Worm (Caenorhabditis elegans) whole organism, young adult: ENCODE measurements around the gene K07F5.8.

Experiments
- C17E4.6 ChIP-seq: fragments of 200-800 bp; sonication (Bioruptor generic); IDR thresholded peaks from 2 replicates; pipeline ENCODE4 v1.3.6; 2022; ENCODE audit warnings: missing genetic modification reagents, missing genetic modification characterization, missing compliant biosample characterization
- F57A8.1 ChIP-seq: fragments of 200-800 bp; sonication (Bioruptor generic); optimal IDR thresholded peaks from 2 replicates; lab custom pipeline; 2018; ENCODE audit warnings: mild to moderate bottlenecking, missing genetic modification characterization, moderate library complexity, missing compliant biosample characterization
- F57C9.4 ChIP-seq: sonication (generic microtip); optimal IDR thresholded peaks from 2 replicates; lab custom pipeline; 2017; ENCODE audit warnings: mild to moderate bottlenecking, missing genetic modification characterization, missing compliant biosample characterization
- K11D2.4 ChIP-seq: fragments of 200-800 bp; sonication (Bioruptor generic); IDR thresholded peaks from 2 replicates; pipeline ENCODE4 v1.3.6; 2022; ENCODE audit warnings: missing genetic modification reagents, missing genetic modification characterization, missing compliant biosample characterization
- T07F8.4 ChIP-seq: sonication (generic microtip); optimal IDR thresholded peaks from 2 replicates; lab custom pipeline; 2016; ENCODE audit warnings: mild to moderate bottlenecking, missing genetic modification characterization, moderate library complexity, missing compliant biosample characterization
- ZK185.1 ChIP-seq: sonication (generic microtip); optimal IDR thresholded peaks from 2 replicates; lab custom pipeline; 2016; ENCODE audit warnings: mild to moderate bottlenecking, missing genetic modification characterization, missing compliant biosample characterization; ENCODE audit not compliant: poor library complexity, severe bottlenecking
- atf-7 ChIP-seq: sonication (generic microtip); optimal IDR thresholded peaks from 2 replicates; lab custom pipeline; 2017; ENCODE audit warnings: mild to moderate bottlenecking, missing genetic modification characterization, missing compliant biosample characterization
- athp-1 ChIP-seq: sonication (generic microtip); optimal IDR thresholded peaks from 2 replicates; lab custom pipeline; 2017; ENCODE audit warnings: mild to moderate bottlenecking, missing genetic modification characterization, missing compliant biosample characterization
- attf-5 ChIP-seq: fragments of 200-800 bp; sonication (Bioruptor generic); optimal IDR thresholded peaks from 2 replicates; lab custom pipeline; 2018; ENCODE audit warnings: mild to moderate bottlenecking, missing genetic modification characterization, missing compliant biosample characterization
- cebp-1 ChIP-seq, 2 experiments: fragments of 200-800 bp in 1 of 2; sonication (Bioruptor generic) in 1 of 2; sonication (generic microtip) in 1 of 2; IDR thresholded peaks in 1 of 2; optimal IDR thresholded peaks in 1 of 2; 2 replicates each; pipeline versions ENCODE4 v1.3.6 to Lab custom; 2017 to 2022; ENCODE audit warnings: missing compliant biosample characterization in 2 of 2, missing genetic modification characterization in 2 of 2, mild to moderate bottlenecking in 1 of 2, missing genetic modification reagents in 1 of 2, moderate library complexity in 1 of 2
- ceh-100 ChIP-seq: fragments of 200-800 bp; sonication (Bioruptor generic); IDR thresholded peaks from 2 replicates; pipeline ENCODE4 v1.3.6; 2022; ENCODE audit warnings: missing genetic modification reagents, missing genetic modification characterization, missing compliant biosample characterization
- ceh-27 ChIP-seq: fragments of 200-800 bp; sonication (Bioruptor generic); optimal IDR thresholded peaks from 2 replicates; lab custom pipeline; 2018; ENCODE audit warnings: mild to moderate bottlenecking, missing genetic modification characterization, moderate library complexity, missing compliant biosample characterization
- ceh-58 ChIP-seq: fragments of 200-800 bp; sonication (Bioruptor generic); IDR thresholded peaks from 2 replicates; pipeline ENCODE4 v1.3.6; 2022; ENCODE audit warnings: missing genetic modification characterization, missing compliant biosample characterization
- dox-1 ChIP-seq: fragments of 200-800 bp; sonication (Bioruptor generic); IDR thresholded peaks from 2 replicates; pipeline ENCODE4 v1.3.6; 2022; ENCODE audit warnings: missing genetic modification reagents, missing genetic modification characterization, missing compliant biosample characterization
- efl-1 ChIP-seq: fragments of 150-350 bp; optimal IDR thresholded peaks from 2 replicates; lab custom pipeline; 2014; ENCODE audit warnings: missing biosample characterization, missing genetic modification reagents, missing genetic modification characterization
- hmg-1.2 ChIP-seq: fragments of 200-800 bp; sonication (Bioruptor generic); IDR thresholded peaks from 2 replicates; pipeline ENCODE4 v1.3.6; 2022; ENCODE audit warnings: missing genetic modification reagents, missing genetic modification characterization, missing compliant biosample characterization
- let-607 ChIP-seq, 2 experiments: fragments of 200-800 bp in 1 of 2; sonication (Bioruptor generic) in 1 of 2; sonication (generic microtip) in 1 of 2; optimal IDR thresholded peaks; 2 replicates each; lab custom pipeline; 2016 to 2018; ENCODE audit warnings: mild to moderate bottlenecking in 2 of 2, missing compliant biosample characterization in 2 of 2, missing genetic modification characterization in 2 of 2, moderate library complexity in 2 of 2, missing genotype in 1 of 2
- lin-40 ChIP-seq: sonication (generic microtip); optimal IDR thresholded peaks from 2 replicates; lab custom pipeline; 2016; ENCODE audit warnings: missing genetic modification characterization, mild to moderate bottlenecking, missing compliant biosample characterization, missing genotype, missing genetic modification reagents
- madf-10 ChIP-seq: sonication (generic microtip); optimal IDR thresholded peaks from 2 replicates; lab custom pipeline; 2016; ENCODE audit warnings: mild to moderate bottlenecking, missing genetic modification characterization, missing compliant biosample characterization
- mcd-1 ChIP-seq: fragments of 200-800 bp; sonication (Bioruptor generic); IDR thresholded peaks from 2 replicates; pipeline ENCODE4 v1.3.6; 2022; ENCODE audit warnings: missing genetic modification reagents, missing genetic modification characterization, missing compliant biosample characterization
- mel-28 ChIP-seq: sonication (generic microtip); optimal IDR thresholded peaks from 2 replicates; lab custom pipeline; 2016; ENCODE audit warnings: borderline replicate concordance, mild to moderate bottlenecking, missing genetic modification characterization, missing compliant biosample characterization
- nfyb-1 ChIP-seq: fragments of 200-800 bp; sonication (Bioruptor generic); IDR thresholded peaks from 2 replicates; pipeline ENCODE4 v1.3.6; 2022; ENCODE audit warnings: missing genetic modification reagents, missing genetic modification characterization, missing compliant biosample characterization
- nhr-80 ChIP-seq: sonication (generic microtip); optimal IDR thresholded peaks from 2 replicates; lab custom pipeline; 2016; ENCODE audit warnings: missing genetic modification characterization, missing compliant biosample characterization
- pbrm-1 ChIP-seq: fragments of 200-800 bp; sonication (Bioruptor generic); IDR thresholded peaks from 2 replicates; pipeline ENCODE4 v1.3.6; 2022; ENCODE audit warnings: missing genetic modification reagents, missing genetic modification characterization, missing compliant biosample characterization
- pha-4 ChIP-seq: fragments of 150-350 bp; sonication (generic microtip); optimal IDR thresholded peaks from 2 replicates; lab custom pipeline; 2014; ENCODE audit warnings: missing biosample characterization, missing genetic modification reagents, missing genetic modification characterization
- rcor-1 ChIP-seq: fragments of 200-800 bp; sonication (Bioruptor generic); IDR thresholded peaks from 2 replicates; pipeline ENCODE4 v1.3.6; 2022; ENCODE audit warnings: missing genetic modification reagents, missing genetic modification characterization, missing compliant biosample characterization
- rec-8 ChIP-seq, 2 experiments: sonication (generic microtip); optimal IDR thresholded peaks; 2 replicates each; lab custom pipeline; 2016; ENCODE audit warnings: mild to moderate bottlenecking in 2 of 2, missing genetic modification characterization in 2 of 2, missing genetic modification reagents in 2 of 2, missing genotype in 2 of 2, missing biosample characterization in 1 of 2, missing compliant biosample characterization in 1 of 2, moderate library complexity in 1 of 2
- snpc-1.1 ChIP-seq: sonication (generic microtip); optimal IDR thresholded peaks from 2 replicates; lab custom pipeline; 2017; ENCODE audit warnings: missing genetic modification characterization, mild to moderate bottlenecking, missing compliant biosample characterization, antibody characterized with exemption, moderate library complexity, missing genotype, missing genetic modification reagents; ENCODE audit not compliant: insufficient read depth
- snpc-4 ChIP-seq, 5 experiments: fragments of 150-350 bp in 1 of 5; sonication (generic microtip) in 4 of 5; optimal IDR thresholded peaks; 2 replicates each; lab custom pipeline; 2014 to 2018; ENCODE audit warnings: missing genetic modification characterization in 5 of 5, missing biosample characterization in 3 of 5, antibody characterized with exemption in 2 of 5, mild to moderate bottlenecking in 2 of 5, missing compliant biosample characterization in 2 of 5, missing genotype in 2 of 5, moderate library complexity in 2 of 5, missing genetic modification reagents in 1 of 5

K07F5.8 gene

ce11 chrIV:9884257-9884656 is 34.7 kb upstream of the K07F5.8 start, which contains the start of the genes prp-18 and mccc-1 (continued):
- TF ChIP-seq attf-5 (GFP tag; lab: Kevin White, UChicago) = peak; percentile 25
- no peak for TF ChIP-seq pha-4 (tag; lab: Kevin White, UChicago)

ce11 chrIV:9878893-9879379 is 29.4 kb upstream of the K07F5.8 start, which contains the start of gene nhr-4:
Gene nhr-4 (plus strand): TSS chrIV:9879329.
- TF ChIP-seq athp-1 (tag; lab: Kevin White, UChicago) (no peak), snpc-1.1 (tag; lab: Kevin White, UChicago) (no peak), K11D2.4 (no peak), lin-40 (tag; lab: Kevin White, UChicago) (no peak), mel-28 (tag; lab: Kevin White, UChicago) (no peak), pbrm-1 (no peak), ceh-27 (GFP tag; lab: Kevin White, UChicago) (no peak), ceh-58 (GFP tag; lab: Robert Waterston, UW) (no peak), attf-5 (GFP tag; lab: Kevin White, UChicago) (no peak), ceh-100 (GFP tag; lab: Robert Waterston, UW) (no peak), C17E4.6 (GFP tag; lab: Robert Waterston, UW) (no peak), T07F8.4 (no peak), F57C9.4 (tag; lab: Kevin White, UChicago) (no peak)
- TF ChIP-seq, all 124 proteins: peak for 0

ce11 chrIV:9875646-9876045 is 26.1 kb upstream of the K07F5.8 start:
- TF ChIP-seq let-607 (tag; optimal IDR thresholded peaks at IDR 0.05; lab: Kevin White, UChicago) = peak in 1 of 2 experiments; percentile 8
- peak; percentile 14 for TF ChIP-seq attf-5 (GFP tag; lab: Kevin White, UChicago)
- peak; percentile 89 for TF ChIP-seq nhr-80
- no peak for TF ChIP-seq efl-1
- TF ChIP-seq atf-7 (tag; lab: Kevin White, UChicago) = peak; percentile 0
- TF ChIP-seq lin-40 (tag; lab: Kevin White, UChicago) = peak; percentile 52
- TF ChIP-seq rec-8 (tag; optimal IDR thresholded peaks at IDR 0.05; lab: Kevin White, UChicago) = no peak
- no peak for TF ChIP-seq cebp-1 (GFP tag; IDR thresholded peaks at IDR 0.05; lab: Robert Waterston, UW)
- peak; percentile 47 for TF ChIP-seq cebp-1 (tag; optimal IDR thresholded peaks at IDR 0.05; lab: Kevin White, UChicago)

- peak; percentile 51 for TF ChIP-seq attf-5 (GFP tag; lab: Kevin White, UChicago)
- no peak for TF ChIP-seq snpc-4 (GFP tag; optimal IDR thresholded peaks at IDR 0.05; lab: Kevin White, UChicago)
- no peak for TF ChIP-seq snpc-4 (tag; optimal IDR thresholded peaks at IDR 0.05; lab: Kevin White, UChicago)
- TF ChIP-seq ZK185.1 (tag; lab: Kevin White, UChicago) = peak; percentile 36
- 0 out of 2 replicates have a peak, but pooled peaks have one; percentile 21 for TF ChIP-seq dox-1 (GFP tag; lab: Robert Waterston, UW)
- TF ChIP-seq nhr-80 = peak; percentile 53
- no peak for TF ChIP-seq rcor-1 (GFP tag; lab: Robert Waterston, UW)
- no peak for TF ChIP-seq cebp-1 (GFP tag; IDR thresholded peaks at IDR 0.05; lab: Robert Waterston, UW)
- peak; percentile 61 for TF ChIP-seq cebp-1 (tag; optimal IDR thresholded peaks at IDR 0.05; lab: Kevin White, UChicago)
- peak; percentile 16 for TF ChIP-seq lin-40 (tag; lab: Kevin White, UChicago)
- TF ChIP-seq nfyb-1 (GFP tag; lab: Robert Waterston, UW) = peak; percentile 22; the same call in 1 of the 2 replicates
- peak; percentile 80; the same call in 1 of the 2 replicates for TF ChIP-seq hmg-1.2 (GFP tag; lab: Robert Waterston, UW)
- TF ChIP-seq mcd-1 (GFP tag; lab: Robert Waterston, UW) = 0 out of 2 replicates have a peak, but pooled peaks have one; percentile 35
- no peak for TF ChIP-seq F57A8.1 (GFP tag; lab: Kevin White, UChicago)
- TF ChIP-seq madf-10 (tag; lab: Kevin White, UChicago) = peak; percentile 9
Observed at ce11 chrIV:9873837-9874236, 24.3 kb upstream of the K07F5.8 start.
